Worm (Caenorhabditis elegans) whole organism, late embryonic: Measurements from ENCODE around the gene srbc-3.

Experiments
- C08G9.2 ChIP-seq: sonication (generic microtip); optimal IDR thresholded peaks from 2 replicates; lab custom pipeline; 2016; ENCODE audit warnings: mild to moderate bottlenecking, missing genetic modification characterization, moderate library complexity, missing compliant biosample characterization
- F13H6.1 ChIP-seq: sonication (generic microtip); optimal IDR thresholded peaks from 2 replicates; lab custom pipeline; 2016; ENCODE audit warnings: missing genetic modification characterization, missing compliant biosample characterization
- K02D7.2 ChIP-seq: sonication (generic microtip); optimal IDR thresholded peaks from 2 replicates; lab custom pipeline; 2017; ENCODE audit warnings: mild to moderate bottlenecking, missing genetic modification characterization, missing compliant biosample characterization
- ahr-1 ChIP-seq: sonication (generic microtip); optimal IDR thresholded peaks from 2 replicates; lab custom pipeline; 2016; ENCODE audit warnings: missing genetic modification characterization, missing compliant biosample characterization
- ceh-14 ChIP-seq: sonication (generic microtip); optimal IDR thresholded peaks from 2 replicates; lab custom pipeline; 2016; ENCODE audit warnings: missing genotype, missing genetic modification characterization, missing compliant biosample characterization
- ceh-18 ChIP-seq: sonication (generic microtip); optimal IDR thresholded peaks from 2 replicates; lab custom pipeline; 2016; ENCODE audit warnings: missing genetic modification characterization, missing compliant biosample characterization
- ceh-19 ChIP-seq: fragments of 200-800 bp; sonication (Bioruptor generic); optimal IDR thresholded peaks from 2 replicates; lab custom pipeline; 2018; ENCODE audit warnings: mild to moderate bottlenecking, missing genetic modification characterization, missing compliant biosample characterization
- ceh-2 ChIP-seq: sonication (generic microtip); optimal IDR thresholded peaks from 2 replicates; lab custom pipeline; 2016; ENCODE audit warnings: missing genotype, missing genetic modification characterization, missing compliant biosample characterization
- ceh-22 ChIP-seq: sonication (generic microtip); optimal IDR thresholded peaks from 2 replicates; lab custom pipeline; 2017; ENCODE audit warnings: missing biosample characterization, missing genetic modification characterization
- ceh-24 ChIP-seq: sonication (generic microtip); optimal IDR thresholded peaks from 2 replicates; lab custom pipeline; 2016; ENCODE audit warnings: mild to moderate bottlenecking, missing genetic modification characterization, missing compliant biosample characterization
- ceh-30 ChIP-seq: fragments of 150-350 bp; optimal IDR thresholded peaks from 2 replicates; lab custom pipeline; 2014; ENCODE audit warnings: missing biosample characterization, missing genetic modification characterization
- ceh-31 ChIP-seq: sonication (generic microtip); optimal IDR thresholded peaks from 2 replicates; lab custom pipeline; 2016; ENCODE audit warnings: missing genetic modification characterization, missing compliant biosample characterization
- ceh-34 ChIP-seq: sonication (generic microtip); optimal IDR thresholded peaks from 2 replicates; lab custom pipeline; 2016; ENCODE audit warnings: mild to moderate bottlenecking, missing genetic modification characterization, missing compliant biosample characterization
- ceh-45 ChIP-seq: fragments of 200-800 bp; sonication (Bioruptor generic); IDR thresholded peaks from 2 replicates; pipeline ENCODE4 v1.3.6; 2022; ENCODE audit warnings: missing genetic modification reagents, missing genetic modification characterization, missing compliant biosample characterization
- che-1 ChIP-seq: sonication (generic microtip); optimal IDR thresholded peaks from 2 replicates; lab custom pipeline; 2016; ENCODE audit warnings: mild to moderate bottlenecking, missing genetic modification characterization, missing compliant biosample characterization
- dve-1 ChIP-seq: sonication (generic microtip); optimal IDR thresholded peaks from 2 replicates; lab custom pipeline; 2017; ENCODE audit warnings: antibody characterized with exemption, mild to moderate bottlenecking, missing genetic modification characterization, missing compliant biosample characterization
- ets-4 ChIP-seq: sonication (generic microtip); optimal IDR thresholded peaks from 2 replicates; lab custom pipeline; 2016; ENCODE audit warnings: missing genetic modification characterization, missing compliant biosample characterization
- eyg-1 ChIP-seq: sonication (generic microtip); optimal IDR thresholded peaks from 2 replicates; lab custom pipeline; 2016; ENCODE audit warnings: missing genotype, missing genetic modification characterization, missing compliant biosample characterization
- fkh-6 ChIP-seq: sonication (generic microtip); optimal IDR thresholded peaks from 2 replicates; lab custom pipeline; 2016; ENCODE audit warnings: missing genetic modification characterization, missing compliant biosample characterization
- gmeb-2 ChIP-seq: sonication (generic microtip); optimal IDR thresholded peaks from 2 replicates; lab custom pipeline; 2016; ENCODE audit warnings: missing genetic modification characterization, inconsistent platforms, missing compliant biosample characterization
- hlh-13 ChIP-seq: fragments of 200-800 bp; sonication (Bioruptor generic); optimal IDR thresholded peaks from 2 replicates; lab custom pipeline; 2018; ENCODE audit warnings: mild to moderate bottlenecking, missing genetic modification characterization, missing compliant biosample characterization
- hlh-30 ChIP-seq: sonication (generic microtip); optimal IDR thresholded peaks from 2 replicates; lab custom pipeline; 2017; ENCODE audit warnings: antibody characterized with exemption, missing genetic modification characterization, missing compliant biosample characterization; ENCODE audit not compliant: insufficient read depth
- hlh-8 ChIP-seq: sonication (generic microtip); optimal IDR thresholded peaks from 2 replicates; lab custom pipeline; 2016; ENCODE audit warnings: missing genotype, missing genetic modification characterization, missing compliant biosample characterization
- madf-2 ChIP-seq: sonication (generic microtip); optimal IDR thresholded peaks from 2 replicates; lab custom pipeline; 2017; ENCODE audit warnings: missing genetic modification characterization, missing compliant biosample characterization
- nhr-232 ChIP-seq: sonication (generic microtip); optimal IDR thresholded peaks from 2 replicates; lab custom pipeline; 2016; ENCODE audit warnings: missing genetic modification characterization, missing compliant biosample characterization
- npax-4 ChIP-seq: sonication (generic microtip); optimal IDR thresholded peaks from 2 replicates; lab custom pipeline; 2016; ENCODE audit warnings: missing genetic modification characterization, missing compliant biosample characterization
- pag-3 ChIP-seq: sonication (generic microtip); optimal IDR thresholded peaks from 2 replicates; lab custom pipeline; 2016; ENCODE audit warnings: missing compliant biosample characterization, missing genetic modification characterization, borderline replicate concordance
- pat-9 ChIP-seq: fragments of 200-800 bp; sonication (Bioruptor generic); optimal IDR thresholded peaks from 2 replicates; lab custom pipeline; 2018; ENCODE audit warnings: mild to moderate bottlenecking, missing genetic modification characterization, moderate library complexity, missing compliant biosample characterization
- pax-1 ChIP-seq: fragments of 150-350 bp; optimal IDR thresholded peaks from 2 replicates; lab custom pipeline; 2014; ENCODE audit warnings: missing biosample characterization, missing genetic modification characterization
- pha-4 ChIP-seq: fragments of 150-350 bp; optimal IDR thresholded peaks from 2 replicates; lab custom pipeline; 2018; ENCODE audit warnings: missing biosample characterization, missing genetic modification reagents, missing genetic modification characterization
- pqm-1 ChIP-seq: sonication (generic microtip); optimal IDR thresholded peaks from 2 replicates; lab custom pipeline; 2016; ENCODE audit warnings: missing genetic modification characterization, missing compliant biosample characterization
- ref-2 ChIP-seq: sonication (generic microtip); optimal IDR thresholded peaks from 2 replicates; lab custom pipeline; 2016; ENCODE audit warnings: missing genetic modification characterization, missing compliant biosample characterization
- rnt-1 ChIP-seq: sonication (generic microtip); optimal IDR thresholded peaks from 2 replicates; lab custom pipeline; 2016; ENCODE audit warnings: missing genetic modification characterization, missing compliant biosample characterization
- sox-4 ChIP-seq: sonication (generic microtip); optimal IDR thresholded peaks from 2 replicates; lab custom pipeline; 2017; ENCODE audit warnings: mild to moderate bottlenecking, missing genetic modification characterization, inconsistent platforms, missing compliant biosample characterization
- syd-9 ChIP-seq: sonication (generic microtip); optimal IDR thresholded peaks from 2 replicates; lab custom pipeline; 2016; ENCODE audit warnings: mild to moderate bottlenecking, missing genetic modification characterization, moderate library complexity, missing compliant biosample characterization
- tbx-2 ChIP-seq: sonication (generic microtip); optimal IDR thresholded peaks from 2 replicates; lab custom pipeline; 2016; ENCODE audit warnings: missing genetic modification characterization, missing compliant biosample characterization

Gene srbc-3

DNA sequence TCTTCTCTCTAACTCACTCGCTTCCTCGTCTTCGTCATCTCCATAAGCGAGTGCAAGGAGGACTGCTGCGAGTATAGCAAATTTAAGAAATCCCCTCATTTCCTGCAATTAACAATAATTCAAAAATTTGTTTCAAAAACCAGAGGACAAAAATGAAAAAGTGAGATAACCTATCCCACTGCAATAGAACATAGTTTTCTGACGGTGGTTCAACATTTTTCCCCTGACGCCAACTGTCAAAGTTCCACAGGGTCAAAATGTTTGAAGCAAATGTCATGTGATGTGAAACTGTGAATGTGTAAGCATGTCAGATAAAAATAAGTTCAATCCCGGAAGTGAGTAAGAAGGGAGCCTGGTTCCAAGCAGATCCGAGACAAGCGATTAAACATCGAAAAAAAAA lies 38.9 kb upstream of the srbc-3 start, which contains the start of gene T28A11.19:
Gene T28A11.19 (minus strand): TSS at position 108 of the 400 bp plus-strand sequence.
- no peak for TF ChIP-seq ceh-18 (tag; lab: Kevin White, UChicago)
- TF ChIP-seq, all 69 proteins: peak for 0

ce11 chrV:3273156-3273555 lies 35.1 kb upstream of the srbc-3 start, which contains the start of gene T28A11.20:
Gene T28A11.20 (minus strand): TSS chrV:3273256.
- no peak for TF ChIP-seq pag-3
- TF ChIP-seq pqm-1 (tag; lab: Kevin White, UChicago), result no peak
- no peak for TF ChIP-seq pha-4
- no peak for TF ChIP-seq pat-9
- no peak for TF ChIP-seq ceh-34 (tag; lab: Kevin White, UChicago)
- no peak for TF ChIP-seq che-1 (tag; lab: Kevin White, UChicago)
- no peak for TF ChIP-seq tbx-2 (tag; lab: Kevin White, UChicago)
- no peak for TF ChIP-seq ceh-2
- no peak for TF ChIP-seq ceh-22
- no peak for TF ChIP-seq C08G9.2
- no peak for TF ChIP-seq eyg-1 (tag; lab: Kevin White, UChicago)
- no peak for TF ChIP-seq madf-2 (tag; lab: Kevin White, UChicago)
- no peak for TF ChIP-seq ceh-45 (GFP tag; lab: Robert Waterston, UW)
- TF ChIP-seq F13H6.1 (tag; lab: Kevin White, UChicago), result no peak
- TF ChIP-seq ceh-30 (tag; lab: Kevin White, UChicago), result no peak
- no peak for TF ChIP-seq gmeb-2 (tag; lab: Kevin White, UChicago)
- TF ChIP-seq, all 69 proteins: peak for 0

ce11 chrV:3273577-3274100 lies 34.6 kb upstream of the srbc-3 start, which contains the start of gene T28A11.4:
Gene T28A11.4 (plus strand): TSS chrV:3274050.
- TF ChIP-seq fkh-6, result no peak
- TF ChIP-seq nhr-232 (tag; lab: Kevin White, UChicago), result no peak
- no peak for TF ChIP-seq pat-9
- TF ChIP-seq rnt-1 (tag; lab: Kevin White, UChicago), result no peak
- TF ChIP-seq ceh-18 (tag; lab: Kevin White, UChicago), result no peak
- no peak for TF ChIP-seq madf-2 (tag; lab: Kevin White, UChicago)
- TF ChIP-seq K02D7.2, result no peak
- TF ChIP-seq hlh-30 (tag; lab: Kevin White, UChicago), result no peak
- TF ChIP-seq syd-9 (tag; lab: Kevin White, UChicago), result no peak
- TF ChIP-seq dve-1 (tag; lab: Kevin White, UChicago), result no peak
- TF ChIP-seq ceh-14 (tag; lab: Kevin White, UChicago), result no peak
- TF ChIP-seq, all 69 proteins: peak for 0

DNA sequence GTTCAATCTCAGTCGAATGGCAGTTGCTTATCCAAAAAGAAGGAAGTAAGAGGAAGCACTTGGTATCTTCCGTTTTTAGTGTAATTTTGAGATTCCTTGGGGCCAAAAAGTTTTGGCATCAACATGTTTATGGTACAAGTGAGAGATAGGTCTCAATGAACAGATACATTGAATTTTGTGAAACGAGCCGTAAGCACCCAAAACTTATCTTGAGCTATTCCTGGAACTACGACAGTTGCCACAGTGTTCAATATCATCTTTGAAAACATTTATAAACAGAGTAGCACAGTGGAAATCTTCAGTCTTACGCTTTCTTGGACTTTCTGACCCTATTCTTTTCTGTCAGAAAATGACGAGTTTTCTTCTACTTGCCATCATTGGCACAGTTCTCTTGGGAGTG lies 33.2 kb upstream of the srbc-3 start, which contains the start of gene T28A11.3:
Gene T28A11.3 (plus strand): TSS at position 301 of the 400 bp plus-strand sequence.
- TF ChIP-seq hlh-8, result no peak
- no peak for TF ChIP-seq ahr-1
- TF ChIP-seq pag-3, result no peak
- TF ChIP-seq ceh-31 (tag; lab: Kevin White, UChicago), result no peak
- TF ChIP-seq che-1 (tag; lab: Kevin White, UChicago), result no peak
- TF ChIP-seq ceh-19, result no peak
- no peak for TF ChIP-seq hlh-13 (GFP tag; lab: Kevin White, UChicago)
- no peak for TF ChIP-seq npax-4
- TF ChIP-seq ceh-22, result no peak
- TF ChIP-seq syd-9 (tag; lab: Kevin White, UChicago), result no peak
- TF ChIP-seq ets-4 (tag; lab: Kevin White, UChicago), result no peak
- no peak for TF ChIP-seq K02D7.2
- TF ChIP-seq ceh-24 (tag; lab: Kevin White, UChicago), result no peak
- no peak for TF ChIP-seq ref-2
- TF ChIP-seq sox-4 (tag; lab: Kevin White, UChicago), result no peak
- no peak for TF ChIP-seq pax-1 (tag; lab: Kevin White, UChicago)
